Worm (Caenorhabditis elegans) whole organism, late embryonic: ENCODE measurements around the gene lgc-18.

Experiments
- K02D7.2 ChIP-seq: sonication (generic microtip); optimal IDR thresholded peaks from 2 replicates; lab custom pipeline; 2017; ENCODE audit warnings: mild to moderate bottlenecking, missing genetic modification characterization, missing compliant biosample characterization
- hlh-30 ChIP-seq: sonication (generic microtip); optimal IDR thresholded peaks from 2 replicates; lab custom pipeline; 2017; ENCODE audit warnings: antibody characterized with exemption, missing genetic modification characterization, missing compliant biosample characterization; ENCODE audit not compliant: insufficient read depth
- lin-11 ChIP-seq: fragments of 200-800 bp; sonication (Bioruptor generic); optimal IDR thresholded peaks from 2 replicates; lab custom pipeline; 2018; ENCODE audit warnings: mild to moderate bottlenecking, missing genetic modification characterization, missing compliant biosample characterization
- mec-3 ChIP-seq: sonication (generic microtip); optimal IDR thresholded peaks from 2 replicates; lab custom pipeline; 2016; ENCODE audit warnings: borderline replicate concordance, missing genetic modification characterization, missing compliant biosample characterization
- nfya-1 ChIP-seq: sonication (generic microtip); optimal IDR thresholded peaks from 2 replicates; lab custom pipeline; 2017; ENCODE audit warnings: missing genetic modification characterization, mild to moderate bottlenecking, missing compliant biosample characterization, antibody characterized with exemption, moderate library complexity
- pha-2 ChIP-seq: sonication (generic microtip); optimal IDR thresholded peaks from 2 replicates; lab custom pipeline; 2017; ENCODE audit warnings: mild to moderate bottlenecking, missing genetic modification characterization, missing compliant biosample characterization
- pha-4 ChIP-seq: fragments of 150-350 bp; optimal IDR thresholded peaks from 2 replicates; lab custom pipeline; 2018; ENCODE audit warnings: missing biosample characterization, missing genetic modification reagents, missing genetic modification characterization
- pqm-1 ChIP-seq: sonication (generic microtip); optimal IDR thresholded peaks from 2 replicates; lab custom pipeline; 2016; ENCODE audit warnings: missing genetic modification characterization, missing compliant biosample characterization
- tbx-2 ChIP-seq: sonication (generic microtip); optimal IDR thresholded peaks from 2 replicates; lab custom pipeline; 2016; ENCODE audit warnings: missing genetic modification characterization, missing compliant biosample characterization
- unc-55 ChIP-seq: sonication (generic microtip); optimal IDR thresholded peaks from 2 replicates; lab custom pipeline; 2017; ENCODE audit warnings: missing biosample characterization, missing genetic modification reagents, missing genetic modification characterization
- ztf-16 ChIP-seq: sonication (generic microtip); optimal IDR thresholded peaks from 2 replicates; lab custom pipeline; 2017; ENCODE audit warnings: missing genetic modification characterization, missing compliant biosample characterization

DNA sequence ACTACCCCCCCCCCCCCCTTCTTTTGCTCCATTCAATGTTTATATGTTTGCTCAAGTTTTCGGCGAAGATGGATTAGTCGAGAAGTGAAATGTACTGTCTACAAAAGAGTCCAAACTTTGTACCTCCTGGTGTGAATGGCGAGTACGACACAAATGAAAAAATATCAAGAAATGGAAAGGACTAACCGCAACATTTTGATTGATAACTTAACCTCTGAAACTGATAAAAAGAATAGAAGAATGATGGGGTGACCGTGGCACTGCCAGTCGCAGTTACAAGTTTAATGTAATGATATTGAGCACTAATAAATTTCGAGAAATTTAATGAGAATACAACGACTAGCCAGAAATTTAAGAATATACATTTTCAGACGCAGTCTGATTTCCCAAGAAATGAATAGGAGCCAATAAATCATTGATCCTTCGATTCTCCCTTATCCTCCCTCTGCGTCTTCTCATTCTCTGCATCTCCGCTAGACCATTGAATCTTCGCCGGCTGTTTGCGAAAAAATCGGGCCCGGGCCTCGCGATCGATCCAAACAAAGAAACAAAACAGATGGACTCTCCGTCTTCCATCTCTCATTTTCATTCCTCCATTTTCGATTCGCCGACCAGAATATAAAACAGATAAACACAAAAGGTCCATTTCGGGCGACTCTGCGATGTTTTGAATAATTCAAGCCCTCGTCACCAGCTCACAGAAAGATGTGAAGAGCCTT is 49.4 kb downstream of the lgc-18 start:
- TF ChIP-seq lin-11 (tag; lab: Kevin White, UChicago): no peak
- no peak for TF ChIP-seq K02D7.2 (tag; lab: Kevin White, UChicago)
- TF ChIP-seq hlh-30 (tag; lab: Kevin White, UChicago): no peak
- TF ChIP-seq unc-55 (GFP tag; lab: Kevin White, UChicago): peak; percentile 24
- no peak for TF ChIP-seq pha-2 (tag; lab: Kevin White, UChicago)
- TF ChIP-seq tbx-2 (tag; lab: Kevin White, UChicago): no peak
- TF ChIP-seq pha-4 (tag; lab: Kevin White, UChicago): no peak
- TF ChIP-seq ztf-16 (tag; lab: Kevin White, UChicago): no peak
- TF ChIP-seq pqm-1 (tag; lab: Kevin White, UChicago): no peak
- TF ChIP-seq mec-3: no peak
- peak; percentile 6 for TF ChIP-seq nfya-1 (tag; lab: Kevin White, UChicago)
